Worm (Caenorhabditis elegans): ENCODE measurements around the gene C33B4.5.

The C33B4.5 gene

ce11 chrII:11339507-11339906, 43.6 kb upstream of the C33B4.5 start, which contains the start of gene rmd-3:
Gene rmd-3 (minus strand): TSS chrII:11339607.
- TF ChIP-seq ceh-82 (tag; optimal IDR thresholded peaks at IDR 0.05), result no peak
- no peak for TF ChIP-seq mdl-1 (tag; optimal IDR thresholded peaks at IDR 0.05)
- no peak for TF ChIP-seq unc-39 (tag; optimal IDR thresholded peaks at IDR 0.05)
- TF ChIP-seq ceh-28 (tag; optimal IDR thresholded peaks at IDR 0.05), result no peak
- TF ChIP-seq nhr-23 (tag; optimal IDR thresholded peaks at IDR 0.05), result no peak
- no peak for TF ChIP-seq fkh-10 (GFP tag; optimal IDR thresholded peaks at IDR 0.05)
- TF ChIP-seq egl-27 (tag; optimal IDR thresholded peaks at IDR 0.05), result no peak
- TF ChIP-seq fos-1 (tag; optimal IDR thresholded peaks at IDR 0.05), result no peak
- TF ChIP-seq snpc-4 (tag; optimal IDR thresholded peaks at IDR 0.05), result no peak
- no peak for TF ChIP-seq lin-39 (tag; optimal IDR thresholded peaks at IDR 0.05)
- TF ChIP-seq nhr-237 (tag; optimal IDR thresholded peaks at IDR 0.05), result no peak
- no peak for TF ChIP-seq nhr-77 (tag; optimal IDR thresholded peaks at IDR 0.05)
- no peak for TF ChIP-seq zag-1 (tag; optimal IDR thresholded peaks at IDR 0.05)
- TF ChIP-seq hmg-11 (tag; optimal IDR thresholded peaks at IDR 0.05), result no peak

DNA sequence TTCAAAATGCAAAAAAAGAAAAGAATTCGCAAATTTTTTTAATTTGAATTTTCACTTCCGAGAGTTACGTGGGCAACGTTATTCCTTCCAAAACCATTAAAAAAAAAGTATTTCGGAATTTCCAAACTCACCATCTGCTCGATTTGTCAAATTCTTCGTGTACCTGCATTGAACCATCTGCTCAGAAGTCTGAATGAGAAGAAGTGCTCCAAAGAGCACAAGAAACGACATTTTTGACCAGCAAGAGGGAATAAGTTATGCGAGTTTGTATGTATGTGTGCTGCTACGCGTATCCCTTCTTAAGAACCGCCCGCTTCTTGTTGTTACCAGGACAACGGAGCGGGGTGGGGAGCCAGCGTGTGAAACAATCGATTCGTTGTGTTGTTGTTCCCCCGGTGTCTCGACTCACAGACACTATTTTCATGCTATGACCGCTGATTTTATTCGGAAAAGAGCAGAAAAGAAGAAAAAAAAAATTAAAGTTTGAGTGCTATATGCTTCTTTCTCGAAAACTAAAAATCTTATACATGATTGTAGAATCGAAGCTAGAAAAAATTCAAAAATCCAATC, 39.7 kb upstream of the C33B4.5 start, which contains the start of gene lgc-20:
lgc-20 (minus strand) TSS at position 311 of the 570 bp plus-strand sequence.
- TF ChIP-seq hmg-11 (tag; optimal IDR thresholded peaks at IDR 0.05) (no peak), snpc-4 (tag; optimal IDR thresholded peaks at IDR 0.05) (no peak), nhr-23 (tag; optimal IDR thresholded peaks at IDR 0.05) (no peak), aly-2 (tag; optimal IDR thresholded peaks at IDR 0.05) (no peak), nhr-237 (tag; optimal IDR thresholded peaks at IDR 0.05) (no peak), mdl-1 (tag; optimal IDR thresholded peaks at IDR 0.05) (no peak), ZK546.5 (tag; optimal IDR thresholded peaks at IDR 0.05) (no peak), sea-2 (GFP tag; optimal IDR thresholded peaks at IDR 0.05) (no peak), fkh-10 (GFP tag; optimal IDR thresholded peaks at IDR 0.05) (no peak), egl-27 (tag; optimal IDR thresholded peaks at IDR 0.05) (no peak), elt-1 (tag; optimal IDR thresholded peaks at IDR 0.05) (no peak)

DNA sequence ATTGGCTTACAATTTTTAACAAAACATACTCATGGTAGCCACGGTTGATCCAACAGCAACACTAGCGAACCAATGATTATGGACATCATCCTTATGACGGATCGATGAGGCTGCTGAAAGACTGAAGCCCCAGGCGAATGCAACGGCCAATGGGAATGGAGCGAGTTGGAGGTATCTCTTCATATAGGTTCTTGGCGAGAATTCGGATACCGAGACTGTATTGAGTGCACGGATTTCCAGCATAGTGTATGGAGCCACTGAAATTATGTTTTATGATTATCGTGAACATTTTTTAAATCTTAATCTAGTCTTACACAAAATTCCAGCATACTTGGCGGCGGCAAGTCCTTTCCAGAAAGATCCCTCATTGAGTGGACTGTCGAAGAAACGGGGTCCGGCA, 38.6 kb upstream of the C33B4.5 start:
- no peak for TF ChIP-seq nhr-25 (tag; optimal IDR thresholded peaks at IDR 0.05)
- no peak for TF ChIP-seq nhr-28 (tag; optimal IDR thresholded peaks at IDR 0.05)
- TF ChIP-seq ztf-4 (tag; optimal IDR thresholded peaks at IDR 0.05), result no peak
- no peak for TF ChIP-seq hmg-11 (tag; optimal IDR thresholded peaks at IDR 0.05)
- no peak for TF ChIP-seq skn-1 (tag; optimal IDR thresholded peaks at IDR 0.05)
- TF ChIP-seq egl-5 (tag; optimal IDR thresholded peaks at IDR 0.05), result no peak
- TF ChIP-seq R02D3.7 (tag; optimal IDR thresholded peaks at IDR 0.05), result no peak
- no peak for TF ChIP-seq nhr-12 (tag; optimal IDR thresholded peaks at IDR 0.05)
- no peak for TF ChIP-seq ceh-16 (tag; optimal IDR thresholded peaks at IDR 0.05)
- TF ChIP-seq lin-39 (tag; optimal IDR thresholded peaks at IDR 0.05), result no peak
- TF ChIP-seq ZK546.5 (tag; optimal IDR thresholded peaks at IDR 0.05), result no peak
- TF ChIP-seq fos-1 (tag; optimal IDR thresholded peaks at IDR 0.05), result no peak
- no peak for TF ChIP-seq nhr-67 (tag; optimal IDR thresholded peaks at IDR 0.05)
- no peak for TF ChIP-seq jun-1 (tag; optimal IDR thresholded peaks at IDR 0.05)
- TF ChIP-seq aly-2 (tag; optimal IDR thresholded peaks at IDR 0.05), result no peak
- no peak for TF ChIP-seq nfya-1 (tag; optimal IDR thresholded peaks at IDR 0.05; ENCODE audit: insufficient read depth)
- no peak for TF ChIP-seq snpc-4 (tag; optimal IDR thresholded peaks at IDR 0.05)
- TF ChIP-seq elt-3 (tag; optimal IDR thresholded peaks at IDR 0.05), result no peak
- no peak for TF ChIP-seq mdl-1 (tag; optimal IDR thresholded peaks at IDR 0.05)

- TF ChIP-seq nhr-25 (tag; optimal IDR thresholded peaks at IDR 0.05) (peak; percentile 74), fkh-10 (GFP tag; optimal IDR thresholded peaks at IDR 0.05) (peak; percentile 26), aly-2 (tag; optimal IDR thresholded peaks at IDR 0.05) (no peak), ceh-16 (tag; optimal IDR thresholded peaks at IDR 0.05) (no peak), egl-27 (tag; optimal IDR thresholded peaks at IDR 0.05) (no peak), ztf-4 (tag; optimal IDR thresholded peaks at IDR 0.05) (no peak), elt-1 (tag; optimal IDR thresholded peaks at IDR 0.05) (no peak), nhr-23 (tag; optimal IDR thresholded peaks at IDR 0.05) (peak; percentile 93), pha-4 (tag; optimal IDR thresholded peaks at IDR 0.05) (peak; percentile 93), nhr-237 (tag; optimal IDR thresholded peaks at IDR 0.05) (no peak), mdl-1 (tag; optimal IDR thresholded peaks at IDR 0.05) (no peak), zag-1 (tag; optimal IDR thresholded peaks at IDR 0.05) (peak; percentile 17), R02D3.7 (tag; optimal IDR thresholded peaks at IDR 0.05) (peak; percentile 82), nhr-12 (tag; optimal IDR thresholded peaks at IDR 0.05) (no peak), jun-1 (tag; optimal IDR thresholded peaks at IDR 0.05) (peak; percentile 37), snpc-4 (tag; optimal IDR thresholded peaks at IDR 0.05) (peak; percentile 86), tbx-2 (tag; optimal IDR thresholded peaks at IDR 0.05) (peak; percentile 69), skn-1 (tag; optimal IDR thresholded peaks at IDR 0.05) (peak; percentile 84), ZK546.5 (tag; optimal IDR thresholded peaks at IDR 0.05) (no peak), lin-15B (tag; optimal IDR thresholded peaks at IDR 0.05) (peak; percentile 89), unc-39 (tag; optimal IDR thresholded peaks at IDR 0.05) (no peak), mml-1 (tag; optimal IDR thresholded peaks at IDR 0.05) (no peak), unc-62 (GFP tag; optimal IDR thresholded peaks at IDR 0.05) (peak; percentile 32), nhr-43 (tag; optimal IDR thresholded peaks at IDR 0.05; ENCODE audit: poor library complexity, severe bottlenecking) (peak; percentile 84), nfya-1 (tag; optimal IDR thresholded peaks at IDR 0.05; ENCODE audit: insufficient read depth) (peak; percentile 89), nhr-77 (tag; optimal IDR thresholded peaks at IDR 0.05) (peak; percentile 75), egl-5 (tag; optimal IDR thresholded peaks at IDR 0.05) (peak; percentile 36), elt-2 (tag; optimal IDR thresholded peaks at IDR 0.05) (peak; percentile 55), ceh-28 (tag; optimal IDR thresholded peaks at IDR 0.05) (peak; percentile 67), ceh-82 (tag; optimal IDR thresholded peaks at IDR 0.05) (peak; percentile 80), hmg-11 (tag; optimal IDR thresholded peaks at IDR 0.05) (peak; percentile 70), lsy-12 (tag; optimal IDR thresholded peaks at IDR 0.05) (peak; percentile 71), nhr-28 (tag; optimal IDR thresholded peaks at IDR 0.05) (no peak), elt-3 (tag; optimal IDR thresholded peaks at IDR 0.05) (peak in 1 of 3 experiments; percentile 14), nhr-67 (tag; optimal IDR thresholded peaks at IDR 0.05) (no peak), nhr-76 (tag; optimal IDR thresholded peaks at IDR 0.05) (no peak), nhr-11 (tag; optimal IDR thresholded peaks at IDR 0.05) (no peak)
These were observed 37.5 kb upstream of the C33B4.5 start, which contains the start of gene nduf-11 for ce11 chrII:11345570-11346029. Gene nduf-11 (minus strand): TSS chrII:11345620.
